Fruit fly (Drosophila melanogaster) whole organism, embryonic: ENCODE measurements around the gene CG33969.

Experiments used
- Atf6 ChIP-seq: fragments of 200-800 bp; sonication (Bioruptor generic); IDR thresholded peaks from 2 replicates; pipeline ENCODE4 v1.3.6; 2022; ENCODE audit warnings: missing biosample characterization, missing genetic modification characterization
- Awh ChIP-seq: fragments of 200-800 bp; sonication (Bioruptor generic); IDR thresholded peaks from 2 replicates; pipeline ENCODE4, ENCODE4 v1.3.6; 2022; ENCODE audit warnings: missing biosample characterization, missing genetic modification characterization
- Bteb2 ChIP-seq: fragments of 200-800 bp; sonication (Bioruptor generic); optimal IDR thresholded peaks from 2 replicates; lab custom pipeline; 2016; ENCODE audit warnings: missing biosample characterization, missing genetic modification characterization
- CG10274 ChIP-seq: fragments of 200-800 bp; sonication (Bioruptor generic); optimal IDR thresholded peaks from 3 replicates; lab custom pipeline; 2017; ENCODE audit warnings: missing biosample characterization, mild to moderate bottlenecking, missing genetic modification characterization
- CG10565 ChIP-seq: fragments of 200-800 bp; sonication (Bioruptor generic); optimal IDR thresholded peaks from 3 replicates; lab custom pipeline; 2016; ENCODE audit warnings: missing biosample characterization, mild to moderate bottlenecking, missing genetic modification characterization
- CG11398 ChIP-seq: fragments of 200-800 bp; sonication (Bioruptor generic); optimal IDR thresholded peaks from 2 replicates; lab custom pipeline; 2016; ENCODE audit warnings: missing biosample characterization, missing genetic modification characterization
- CG11504 ChIP-seq: fragments of 200-800 bp; sonication (Bioruptor generic); optimal IDR thresholded peaks from 3 replicates; lab custom pipeline; 2019; ENCODE audit warnings: missing biosample characterization, mild to moderate bottlenecking, missing genetic modification characterization, moderate library complexity
- CG13123 ChIP-seq: fragments of 200-800 bp; sonication (Bioruptor generic); optimal IDR thresholded peaks from 2 replicates; lab custom pipeline; 2016; ENCODE audit warnings: missing biosample characterization, missing genetic modification characterization
- CG15073 ChIP-seq: fragments of 200-800 bp; sonication (Bioruptor generic); optimal IDR thresholded peaks from 2 replicates; lab custom pipeline; 2016; ENCODE audit warnings: missing biosample characterization, missing genetic modification characterization
- CG15269 ChIP-seq: fragments of 200-800 bp; sonication (Bioruptor generic); optimal IDR thresholded peaks from 2 replicates; lab custom pipeline; 2018; ENCODE audit warnings: missing biosample characterization, mild to moderate bottlenecking, missing genetic modification characterization, moderate library complexity
- CG17186 ChIP-seq: fragments of 200-800 bp; sonication (Bioruptor generic); optimal IDR thresholded peaks from 3 replicates; lab custom pipeline; 2017; ENCODE audit warnings: missing biosample characterization, missing genetic modification reagents, missing genetic modification characterization
- CG2120 ChIP-seq: fragments of 200-800 bp; sonication (Bioruptor generic); optimal IDR thresholded peaks from 3 replicates; lab custom pipeline; 2016; ENCODE audit warnings: missing biosample characterization, missing genetic modification characterization
- CG2875 ChIP-seq: fragments of 200-800 bp; sonication (Bioruptor generic); optimal IDR thresholded peaks from 2 replicates; lab custom pipeline; 2017; ENCODE audit warnings: missing biosample characterization, mild to moderate bottlenecking, missing genetic modification characterization, missing genetic modification reagents
- CG30403 ChIP-seq: fragments of 200-800 bp; sonication (Bioruptor generic); optimal IDR thresholded peaks from 3 replicates; lab custom pipeline; 2016; ENCODE audit warnings: missing biosample characterization, missing genetic modification characterization
- CG3163 ChIP-seq: fragments of 200-800 bp; sonication (Bioruptor generic); optimal IDR thresholded peaks from 3 replicates; lab custom pipeline; 2016; ENCODE audit warnings: missing biosample characterization, missing genetic modification characterization
- CG33213 ChIP-seq: fragments of 200-800 bp; sonication (Bioruptor generic); optimal IDR thresholded peaks from 3 replicates; lab custom pipeline; 2016; ENCODE audit warnings: missing biosample characterization, missing genetic modification characterization
- CG4707 ChIP-seq: fragments of 200-800 bp; sonication (Bioruptor generic); optimal IDR thresholded peaks from 2 replicates; lab custom pipeline; 2018; ENCODE audit warnings: missing biosample characterization, mild to moderate bottlenecking, missing genetic modification characterization, moderate library complexity
- CG6689 ChIP-seq: fragments of 200-800 bp; sonication (Bioruptor generic); IDR thresholded peaks from 2 replicates; pipeline ENCODE4 v1.3.6; 2022; ENCODE audit warnings: missing biosample characterization, missing genetic modification characterization
- CG7271 ChIP-seq: fragments of 200-800 bp; sonication (Bioruptor generic); optimal IDR thresholded peaks from 2 replicates; lab custom pipeline; 2018; ENCODE audit warnings: missing biosample characterization, mild to moderate bottlenecking, missing genetic modification characterization, moderate library complexity
- CG9797 ChIP-seq: fragments of 200-800 bp; sonication (Bioruptor generic); optimal IDR thresholded peaks from 3 replicates; lab custom pipeline; 2018; ENCODE audit warnings: missing biosample characterization, mild to moderate bottlenecking, missing genetic modification characterization
- CkIIα-i1 ChIP-seq: fragments of 200-800 bp; sonication (Bioruptor generic); IDR thresholded peaks from 2 replicates; pipeline ENCODE4 v1.3.6; 2022; ENCODE audit warnings: missing biosample characterization, missing genetic modification characterization
- Deaf1 ChIP-seq: fragments of 200-800 bp; optimal IDR thresholded peaks from 3 replicates; lab custom pipeline; 2019; ENCODE audit warnings: missing biosample characterization, mild to moderate bottlenecking, missing genetic modification characterization, moderate library complexity
- Eip74EF ChIP-seq, 2 experiments: fragments of 200-800 bp in 1 of 2; fragments of >200 bp in 1 of 2; sonication (Bioruptor generic) in 1 of 2; optimal IDR thresholded peaks; 2 replicates each; lab custom pipeline; 2017 to 2019; ENCODE audit warnings: missing biosample characterization in 2 of 2, missing genetic modification characterization in 2 of 2, mild to moderate bottlenecking in 1 of 2, moderate library complexity in 1 of 2
- Hr51 ChIP-seq, 2 experiments: fragments of 200-800 bp; sonication (Bioruptor generic); optimal IDR thresholded peaks; 2 replicates in 1 of 2; 3 replicates in 1 of 2; lab custom pipeline; 2016 to 2018; ENCODE audit warnings: missing biosample characterization in 2 of 2, missing genetic modification characterization in 2 of 2, mild to moderate bottlenecking in 1 of 2, moderate library complexity in 1 of 2
- Lhr ChIP-seq: fragments of 200-800 bp; sonication (Bioruptor generic); optimal IDR thresholded peaks from 3 replicates; lab custom pipeline; 2017; ENCODE audit warnings: mild to moderate bottlenecking, missing biosample characterization, missing genetic modification reagents, missing genetic modification characterization
- Mad ChIP-seq: fragments of 200-800 bp; sonication (Bioruptor generic); optimal IDR thresholded peaks from 2 replicates; lab custom pipeline; 2016; ENCODE audit warnings: missing biosample characterization, missing genetic modification characterization
- Myb ChIP-seq: fragments of 200-800 bp; sonication (Bioruptor generic); optimal IDR thresholded peaks from 2 replicates; lab custom pipeline; 2016; ENCODE audit warnings: missing biosample characterization, missing genetic modification characterization
- Optix ChIP-seq: fragments of 200-800 bp; sonication (Bioruptor generic); IDR thresholded peaks from 3 replicates; pipeline ENCODE4 v1.3.6; 2022; ENCODE audit warnings: missing biosample characterization, missing genetic modification characterization
- ab ChIP-seq: fragments of 200-800 bp; sonication (Bioruptor generic); optimal IDR thresholded peaks from 2 replicates; lab custom pipeline; 2016; ENCODE audit warnings: missing biosample characterization, missing genetic modification characterization
- bsh ChIP-seq, 2 experiments: fragments of 200-800 bp; sonication (Bioruptor generic); optimal IDR thresholded peaks; 2 replicates each; lab custom pipeline; 2017 to 2018; ENCODE audit warnings: mild to moderate bottlenecking in 2 of 2, missing biosample characterization in 2 of 2, missing genetic modification characterization in 2 of 2, moderate library complexity in 1 of 2
- croc ChIP-seq: fragments of 200-800 bp; sonication (Bioruptor generic); conservative IDR thresholded peaks from 3 replicates; pipeline ENCODE4 v1.3.6; 2022; ENCODE audit warnings: missing biosample characterization, missing genetic modification characterization
- crol ChIP-seq: fragments of 200-800 bp; sonication (Bioruptor generic); IDR thresholded peaks from 2 replicates; pipeline ENCODE4 v1.3.6; 2022; ENCODE audit warnings: missing biosample characterization, missing genetic modification characterization
- ewg ChIP-seq: fragments of 200-800 bp; sonication (Bioruptor generic); optimal IDR thresholded peaks from 3 replicates; lab custom pipeline; 2017; ENCODE audit warnings: mild to moderate bottlenecking, missing biosample characterization, missing genetic modification reagents, missing genetic modification characterization
- fd102C ChIP-seq: fragments of 200-800 bp; sonication (Bioruptor generic); optimal IDR thresholded peaks from 2 replicates; lab custom pipeline; 2018; ENCODE audit warnings: missing biosample characterization, mild to moderate bottlenecking, missing genetic modification characterization, moderate library complexity
- fd64A ChIP-seq: fragments of 200-800 bp; sonication (Bioruptor generic); optimal IDR thresholded peaks from 3 replicates; lab custom pipeline; 2018; ENCODE audit warnings: missing biosample characterization, mild to moderate bottlenecking, missing genetic modification characterization
- gce ChIP-seq: fragments of 200-800 bp; sonication (Bioruptor generic); IDR thresholded peaks from 3 replicates; pipeline ENCODE4 v1.3.6; 2022; ENCODE audit warnings: missing biosample characterization, missing genetic modification characterization
- grn ChIP-seq: fragments of 200-800 bp; sonication (Bioruptor generic); optimal IDR thresholded peaks from 3 replicates; lab custom pipeline; 2017; ENCODE audit warnings: missing biosample characterization, missing genetic modification characterization
- her ChIP-seq: fragments of 200-800 bp; sonication (Bioruptor generic); optimal IDR thresholded peaks from 2 replicates; lab custom pipeline; 2016; ENCODE audit warnings: missing biosample characterization, missing genetic modification characterization
- peb ChIP-seq: fragments of 200-800 bp; sonication (Bioruptor generic); IDR thresholded peaks from 2 replicates; pipeline ENCODE4 v1.3.6; 2022; ENCODE audit warnings: missing biosample characterization, missing genetic modification characterization
- ranshi ChIP-seq: fragments of 200-800 bp; sonication (Bioruptor generic); IDR thresholded peaks from 2 replicates; pipeline ENCODE4 v1.3.6; 2022; ENCODE audit warnings: missing biosample characterization, missing genetic modification characterization
- slou ChIP-seq: fragments of 200-800 bp; sonication (Bioruptor generic); optimal IDR thresholded peaks from 3 replicates; lab custom pipeline; 2016; ENCODE audit warnings: missing biosample characterization, missing genetic modification characterization
- ssp ChIP-seq: fragments of 200-800 bp; sonication (Bioruptor generic); IDR thresholded peaks from 2 replicates; pipeline ENCODE4 v1.3.6; 2022; ENCODE audit warnings: missing biosample characterization, missing genetic modification characterization
- tna ChIP-seq: fragments of 200-800 bp; sonication (Bioruptor generic); IDR thresholded peaks from 2 replicates; pipeline ENCODE4 v1.3.6; 2022; ENCODE audit warnings: missing biosample characterization, missing genetic modification characterization; ENCODE audit not compliant: partially characterized antibody
- toy ChIP-seq: fragments of 200-800 bp; sonication (Bioruptor generic); IDR thresholded peaks from 2 replicates; pipeline ENCODE4 v1.3.6; 2022; ENCODE audit warnings: missing biosample characterization, missing genetic modification characterization
- ttk ChIP-seq: fragments of 200-800 bp; sonication (Bioruptor generic); IDR thresholded peaks from 2 replicates; pipeline ENCODE4 v2.1.2; 2022; ENCODE audit warnings: missing biosample characterization, missing genetic modification characterization
- unc-4 ChIP-seq: fragments of 200-800 bp; sonication (Bioruptor generic); IDR thresholded peaks from 2 replicates; pipeline ENCODE4 v1.3.6; 2022; ENCODE audit warnings: missing biosample characterization, missing genetic modification characterization; ENCODE audit not compliant: partially characterized antibody
- wdn ChIP-seq: fragments of 200-800 bp; sonication (Bioruptor generic); IDR thresholded peaks from 2 replicates; pipeline ENCODE4 v1.3.6; 2022; ENCODE audit warnings: missing biosample characterization, missing genetic modification characterization
- yki ChIP-seq: fragments of >200 bp; optimal IDR thresholded peaks from 3 replicates; lab custom pipeline; 2018
- zen2 ChIP-seq: fragments of 200-800 bp; sonication (Bioruptor generic); IDR thresholded peaks from 3 replicates; pipeline ENCODE4 v1.3.6; 2022; ENCODE audit warnings: missing biosample characterization, missing genetic modification characterization; ENCODE audit not compliant: partially characterized antibody

The CG33969 gene

dm6 chr3L:20347762-20348580 lies 45.4 kb downstream of the CG33969 start, which contains the start of the genes Rbbp5 and eRF1 (continued):
- no peak for TF ChIP-seq CG15073 (GFP tag; lab: Kevin White, UChicago)
- TF ChIP-seq Awh (GFP tag; lab: Robert Waterston, UW), result peak; percentile 75
- TF ChIP-seq ab (GFP tag; lab: Kevin White, UChicago), result no peak
- TF ChIP-seq CG30403, result peak; percentile 90
- TF ChIP-seq yki, result no peak
- 0 out of 2 replicates have a peak, but pooled peaks have one; percentile 78 for TF ChIP-seq ranshi (GFP tag; lab: Robert Waterston, UW)
- no peak for TF ChIP-seq CG2875 (GFP tag; lab: Kevin White, UChicago)
- peak; percentile 80 for TF ChIP-seq zen2
- TF ChIP-seq CG13123 (GFP tag; lab: Kevin White, UChicago), result peak; percentile 71
- TF ChIP-seq CG6689, result peak; percentile 81
- peak; percentile 48 for TF ChIP-seq ewg (GFP tag; lab: Kevin White, UChicago)
- no peak for TF ChIP-seq CG3163
- peak; percentile 66 for TF ChIP-seq wdn (GFP tag; lab: Robert Waterston, UW)
- TF ChIP-seq toy, result no peak
- no peak for TF ChIP-seq crol (GFP tag; lab: Robert Waterston, UW)
- peak; percentile 74 for TF ChIP-seq slou (GFP tag; lab: Kevin White, UChicago)
- TF ChIP-seq CG9797 (GFP tag; lab: Kevin White, UChicago), result peak; percentile 14
- TF ChIP-seq tna, result peak; percentile 75
- TF ChIP-seq Deaf1 (tag; lab: Kevin White, UChicago), result no peak
- TF ChIP-seq CG2120 (GFP tag; lab: Kevin White, UChicago), result peak; percentile 87
- TF ChIP-seq Myb, result peak; percentile 18
- no peak for TF ChIP-seq CG7271
- TF ChIP-seq croc, result peak; percentile 27; the same call in 1 of the 3 replicates
- TF ChIP-seq Eip74EF (GFP tag; optimal IDR thresholded peaks at IDR 0.05; lab: Kevin White, UChicago), result peak in 1 of 2 experiments; percentile 3
- peak; percentile 56 for TF ChIP-seq Lhr
- peak; percentile 51 for TF ChIP-seq CG33213 (GFP tag; lab: Kevin White, UChicago)
- peak; percentile 48 for TF ChIP-seq CG17186 (GFP tag; lab: Kevin White, UChicago)
- peak; percentile 66; the same call in 2 of the 3 replicates for TF ChIP-seq Optix (GFP tag; lab: Robert Waterston, UW)
- TF ChIP-seq CG15269 (tag; lab: Kevin White, UChicago), result peak; percentile 81
- peak; percentile 7 for TF ChIP-seq her
- no peak for TF ChIP-seq fd64A (GFP tag; lab: Kevin White, UChicago)
- no peak for TF ChIP-seq CG11504 (tag; lab: Kevin White, UChicago)
- TF ChIP-seq CG10565 (GFP tag; lab: Kevin White, UChicago), result no peak
- peak in 1 of 2 experiments; percentile 75 for TF ChIP-seq bsh (GFP tag; optimal IDR thresholded peaks at IDR 0.05; lab: Kevin White, UChicago)
- peak; percentile 58 for TF ChIP-seq Bteb2 (GFP tag; lab: Kevin White, UChicago)
- no peak for TF ChIP-seq CG11398 (GFP tag; lab: Kevin White, UChicago)
- TF ChIP-seq ttk, result no peak; the same call in 1 of the 2 replicates
- TF ChIP-seq gce (GFP tag; lab: Robert Waterston, UW), result no peak
- TF ChIP-seq unc-4 (GFP tag; lab: Robert Waterston, UW), result peak; percentile 83
- peak; percentile 54 for TF ChIP-seq Mad
- TF ChIP-seq Hr51 (GFP tag; optimal IDR thresholded peaks at IDR 0.05; lab: Kevin White, UChicago), result peak; percentile 39 to 68
- no peak for TF ChIP-seq fd102C (GFP tag; lab: Kevin White, UChicago)
- TF ChIP-seq Atf6 (GFP tag; lab: Robert Waterston, UW), result peak; percentile 65
- TF ChIP-seq ssp (GFP tag; lab: Robert Waterston, UW), result no peak; the same call in 1 of the 2 replicates
- TF ChIP-seq CkIIα-i1 (GFP tag; lab: Robert Waterston, UW), result no peak
- peak; percentile 49; the same call in 1 of the 2 replicates for TF ChIP-seq peb
- no peak for TF ChIP-seq CG10274 (GFP tag; lab: Kevin White, UChicago)
- no peak for TF ChIP-seq CG4707
- no peak for TF ChIP-seq grn
